Worm (Caenorhabditis elegans): Measurements from ENCODE around the gene srbc-49.
"Not testable (repeated sequence)": the region's sequence is repeated elsewhere in the genome, so short reads cannot be mapped to it uniquely, and the experiment has no call there.

Gene srbc-49

ce11 chrV:15796087-15796486 lies 25.4 kb upstream of the srbc-49 start, which contains the start of gene nhr-223:
Gene nhr-223, plus strand, starts transcription at chrV:15796387.
- TF ChIP-seq ztf-1 (GFP tag; conservative IDR thresholded peaks at IDR 0.05) (no peak), zag-1 (tag; optimal IDR thresholded peaks at IDR 0.05) (no peak), nhr-11 (tag; optimal IDR thresholded peaks at IDR 0.05) (no peak), ceh-82 (tag; optimal IDR thresholded peaks at IDR 0.05) (no peak), mbf-1 (tag; optimal IDR thresholded peaks at IDR 0.05) (no peak), fos-1 (tag; optimal IDR thresholded peaks at IDR 0.05) (no peak), Y55F3AM.14 (GFP tag; optimal IDR thresholded peaks at IDR 0.05) (no peak), alr-1 (tag; optimal IDR thresholded peaks at IDR 0.05) (no peak)

- TF ChIP-seq alr-1 (tag; optimal IDR thresholded peaks at IDR 0.05) (no peak), gmeb-1 (tag; optimal IDR thresholded peaks at IDR 0.05) (no peak), lin-13 (GFP tag; optimal IDR thresholded peaks at IDR 0.05) (no peak), sma-3 (GFP tag; optimal IDR thresholded peaks at IDR 0.05) (no peak), lin-39 (tag; optimal IDR thresholded peaks at IDR 0.05) (no peak), zag-1 (tag; optimal IDR thresholded peaks at IDR 0.05) (no peak)
These were observed 23.4 kb upstream of the srbc-49 start, which contains the start of gene T26E4.10 for ce11 chrV:15798108-15798507. Gene T26E4.10, minus strand, starts transcription at chrV:15798208.

- TF ChIP-seq nhr-25, ZK546.5, nhr-11 (tag; optimal IDR thresholded peaks at IDR 0.05): not testable (repeated sequence)
These were observed 18.9 kb upstream of the srbc-49 start, which contains the start of gene T26E4.9 for ce11 chrV:15802623-15803022. Gene T26E4.9, minus strand, starts transcription at chrV:15802723.

ce11 chrV:15803079-15803478 lies 18.4 kb upstream of the srbc-49 start, which contains the start of gene srd-27:
Gene srd-27, plus strand, starts transcription at chrV:15803379.
- TF ChIP-seq R02D3.7 (tag; optimal IDR thresholded peaks at IDR 0.05); sma-9 (GFP tag; optimal IDR thresholded peaks at IDR 0.05); sma-9 (tag; optimal IDR thresholded peaks at IDR 0.05); crh-2 (tag; optimal IDR thresholded peaks at IDR 0.05): not testable (repeated sequence)

- not testable (repeated sequence) for TF ChIP-seq nhr-10, nhr-237, alr-1 (tag; optimal IDR thresholded peaks at IDR 0.05)
These were observed 17.8 kb upstream of the srbc-49 start, which contains the start of gene T26E4.18 for ce11 chrV:15803748-15804147. Gene T26E4.18, minus strand, starts transcription at chrV:15803848.

ce11 chrV:15807420-15807819 lies 14.1 kb upstream of the srbc-49 start, which contains the start of gene srsx-38:
Gene srsx-38, minus strand, starts transcription at chrV:15807520.
- TF ChIP-seq blmp-1 (tag; optimal IDR thresholded peaks at IDR 0.05; ENCODE audit: insufficient read depth); R02D3.7 (tag; optimal IDR thresholded peaks at IDR 0.05); sem-4 (tag; optimal IDR thresholded peaks at IDR 0.05): not testable (repeated sequence)

- TF ChIP-seq nhr-23 (tag; optimal IDR thresholded peaks at IDR 0.05) (no peak), nhr-129 (tag; optimal IDR thresholded peaks at IDR 0.05) (no peak), ztf-4 (tag; optimal IDR thresholded peaks at IDR 0.05) (no peak), C34F6.9 (tag; optimal IDR thresholded peaks at IDR 0.05) (no peak), sem-4 (tag; optimal IDR thresholded peaks at IDR 0.05) (no peak), ztf-11 (tag; optimal IDR thresholded peaks at IDR 0.05) (no peak), skn-1 (tag; optimal IDR thresholded peaks at IDR 0.05) (no peak), nhr-21 (tag; optimal IDR thresholded peaks at IDR 0.05) (no peak), sma-3 (GFP tag; optimal IDR thresholded peaks at IDR 0.05) (no peak), alr-1 (tag; optimal IDR thresholded peaks at IDR 0.05) (no peak), lsy-2 (tag; optimal IDR thresholded peaks at IDR 0.05) (no peak), nhr-10 (tag; optimal IDR thresholded peaks at IDR 0.05) (no peak), nhr-237 (tag; optimal IDR thresholded peaks at IDR 0.05) (no peak), lin-11 (tag; optimal IDR thresholded peaks at IDR 0.05) (no peak), fos-1 (tag; optimal IDR thresholded peaks at IDR 0.05) (no peak)
These were observed 12.0 kb upstream of the srbc-49 start, which contains the start of gene srsx-36 for ce11 chrV:15809543-15809942. Gene srsx-36, minus strand, starts transcription at chrV:15809643.

Data from whole organism, L2 larva.